Worm (Caenorhabditis elegans) whole organism, L4 larva: Measurements from ENCODE around the gene twk-13.
A peak's percentile ranks its signal among the peaks of the same experiment; 100 is the strongest.

Experiments used
- F44E2.7 ChIP-seq: fragments of 200-800 bp; sonication (Bioruptor generic); IDR thresholded peaks from 2 replicates; pipeline ENCODE4 v2.1.2; 2022; ENCODE audit warnings: missing genetic modification characterization, missing compliant biosample characterization
- Y48G9A.11 ChIP-seq: fragments of 200-800 bp; sonication (Bioruptor generic); IDR thresholded peaks from 2 replicates; pipeline ENCODE4 v1.3.6; 2022; ENCODE audit warnings: missing genetic modification reagents, missing genetic modification characterization, missing compliant biosample characterization
- Y5F2A.4 ChIP-seq: fragments of 200-800 bp; sonication (Bioruptor generic); optimal IDR thresholded peaks from 2 replicates; lab custom pipeline; 2018; ENCODE audit warnings: mild to moderate bottlenecking, missing genetic modification characterization, missing compliant biosample characterization
- ZK337.2 ChIP-seq: fragments of 200-800 bp; sonication (Bioruptor generic); IDR thresholded peaks from 2 replicates; pipeline ENCODE4 v1.3.6; 2022; ENCODE audit warnings: missing genetic modification reagents, missing genetic modification characterization, missing compliant biosample characterization
- ZK546.5 ChIP-seq, 2 experiments: sonication (generic microtip); optimal IDR thresholded peaks; 2 replicates each; lab custom pipeline; 2017; ENCODE audit warnings: missing biosample characterization in 2 of 2, missing genetic modification characterization in 2 of 2
- aly-2 ChIP-seq: sonication (generic microtip); optimal IDR thresholded peaks from 2 replicates; lab custom pipeline; 2018; ENCODE audit warnings: missing biosample characterization, missing genetic modification characterization
- ceh-82 ChIP-seq: sonication (generic microtip); optimal IDR thresholded peaks from 2 replicates; lab custom pipeline; 2017; ENCODE audit warnings: missing biosample characterization, missing genetic modification characterization
- ces-1 ChIP-seq: fragments of 150-350 bp; sonication (generic microtip); optimal IDR thresholded peaks from 4 replicates; lab custom pipeline; 2014; ENCODE audit warnings: missing biosample characterization, missing genetic modification reagents, missing genetic modification characterization
- cey-2 ChIP-seq: sonication (generic microtip); optimal IDR thresholded peaks from 3 replicates; lab custom pipeline; 2017; ENCODE audit warnings: missing genetic modification characterization, mild to moderate bottlenecking, missing compliant biosample characterization, antibody characterized with exemption, borderline replicate concordance; ENCODE audit not compliant: insufficient read depth
- daf-12 ChIP-seq: fragments of 150-350 bp; optimal IDR thresholded peaks from 2 replicates; lab custom pipeline; 2014; ENCODE audit warnings: missing biosample characterization, missing genetic modification reagents, missing genetic modification characterization
- daf-16 ChIP-seq, 3 experiments: sonication (generic microtip); optimal IDR thresholded peaks; 2 replicates each; lab custom pipeline; 2016 to 2017; ENCODE audit warnings: missing genetic modification characterization in 3 of 3, missing genetic modification reagents in 3 of 3, mild to moderate bottlenecking in 2 of 3, missing compliant biosample characterization in 2 of 3, missing biosample characterization in 1 of 3, moderate library complexity in 1 of 3
- duxl-1 ChIP-seq: sonication (generic microtip); optimal IDR thresholded peaks from 2 replicates; lab custom pipeline; 2016; ENCODE audit warnings: mild to moderate bottlenecking, missing genetic modification characterization, moderate library complexity, missing compliant biosample characterization; ENCODE audit not compliant: poor library complexity
- egl-43 ChIP-seq: fragments of 200-800 bp; sonication (Bioruptor generic); IDR thresholded peaks from 2 replicates; pipeline ENCODE4 v1.3.6; 2022; ENCODE audit warnings: missing genetic modification reagents, missing genetic modification characterization, missing compliant biosample characterization
- fkh-10 ChIP-seq: fragments of 150-350 bp; optimal IDR thresholded peaks from 2 replicates; lab custom pipeline; 2014; ENCODE audit warnings: missing biosample characterization, missing genetic modification reagents, missing genetic modification characterization
- fos-1 ChIP-seq: fragments of 150-350 bp; optimal IDR thresholded peaks from 2 replicates; lab custom pipeline; 2014; ENCODE audit warnings: missing biosample characterization, missing genetic modification characterization
- hlh-11 ChIP-seq: fragments of 200-800 bp; sonication (Bioruptor generic); optimal IDR thresholded peaks from 2 replicates; lab custom pipeline; 2018; ENCODE audit warnings: mild to moderate bottlenecking, missing genetic modification characterization, missing compliant biosample characterization
- hlh-30 ChIP-seq: sonication (generic microtip); optimal IDR thresholded peaks from 2 replicates; lab custom pipeline; 2017; ENCODE audit warnings: antibody characterized with exemption, mild to moderate bottlenecking, missing genetic modification characterization, missing compliant biosample characterization; ENCODE audit not compliant: insufficient read depth
- lim-7 ChIP-seq: fragments of 200-800 bp; sonication (Bioruptor generic); IDR thresholded peaks from 2 replicates; pipeline ENCODE4 v1.3.6; 2022; ENCODE audit warnings: missing genetic modification characterization, missing compliant biosample characterization
- lin-39 ChIP-seq: fragments of 150-350 bp; optimal IDR thresholded peaks from 2 replicates; lab custom pipeline; 2014; ENCODE audit warnings: missing biosample characterization, missing genetic modification reagents, missing genetic modification characterization
- lir-3 ChIP-seq: sonication (generic microtip); optimal IDR thresholded peaks from 2 replicates; lab custom pipeline; 2016; ENCODE audit warnings: mild to moderate bottlenecking, missing genetic modification characterization, missing compliant biosample characterization
- lsy-2 ChIP-seq, 2 experiments: fragments of 150-350 bp in 1 of 2; sonication (generic microtip) in 1 of 2; optimal IDR thresholded peaks; 2 replicates each; lab custom pipeline; 2014 to 2017; ENCODE audit warnings: missing biosample characterization in 2 of 2, missing genetic modification characterization in 2 of 2
- madf-5 ChIP-seq, 2 experiments: fragments of 200-800 bp; sonication (Bioruptor generic); IDR thresholded peaks; 2 replicates each; pipeline ENCODE4 v1.3.6; 2022; ENCODE audit warnings: missing compliant biosample characterization in 2 of 2, missing genetic modification characterization in 2 of 2
- mep-1 ChIP-seq: fragments of 150-350 bp; sonication (generic microtip); optimal IDR thresholded peaks from 3 replicates; lab custom pipeline; 2014; ENCODE audit warnings: missing biosample characterization, missing genetic modification characterization
- mxl-2 ChIP-seq: fragments of 200-800 bp; sonication (Bioruptor generic); conservative IDR thresholded peaks from 2 replicates; pipeline ENCODE4 v1.3.6; 2022; ENCODE audit warnings: missing genetic modification reagents, missing genetic modification characterization, missing compliant biosample characterization
- nhr-10 ChIP-seq: fragments of 150-350 bp; optimal IDR thresholded peaks from 2 replicates; lab custom pipeline; 2014; ENCODE audit warnings: missing biosample characterization, missing genetic modification characterization
- nhr-111 ChIP-seq: fragments of 200-800 bp; sonication (Bioruptor generic); optimal IDR thresholded peaks from 2 replicates; lab custom pipeline; 2018; ENCODE audit warnings: mild to moderate bottlenecking, missing genetic modification characterization, missing compliant biosample characterization
- nhr-6 ChIP-seq: fragments of 150-350 bp; optimal IDR thresholded peaks from 2 replicates; lab custom pipeline; 2014; ENCODE audit warnings: missing biosample characterization, missing genetic modification characterization
- pqm-1 ChIP-seq: sonication (generic microtip); optimal IDR thresholded peaks from 2 replicates; lab custom pipeline; 2017; ENCODE audit warnings: missing biosample characterization, missing genetic modification characterization
- sdz-12 ChIP-seq: fragments of 200-800 bp; sonication (Bioruptor generic); optimal IDR thresholded peaks from 2 replicates; lab custom pipeline; 2018; ENCODE audit warnings: mild to moderate bottlenecking, missing genetic modification characterization, missing compliant biosample characterization
- spr-3 ChIP-seq: fragments of 200-800 bp; sonication (Bioruptor generic); optimal IDR thresholded peaks from 2 replicates; lab custom pipeline; 2018; ENCODE audit warnings: mild to moderate bottlenecking, missing genetic modification characterization, missing compliant biosample characterization
- tra-1 ChIP-seq: fragments of 200-800 bp; sonication (Bioruptor generic); IDR thresholded peaks from 2 replicates; pipeline ENCODE4 v1.3.6; 2022; ENCODE audit warnings: missing genetic modification reagents, missing genetic modification characterization, missing compliant biosample characterization
- unc-62 ChIP-seq, 3 experiments: fragments of 150-350 bp in 1 of 3; sonication (generic microtip); optimal IDR thresholded peaks in 2 of 3; peaks in 1 of 3; 1 replicate in 1 of 3; 2 replicates in 2 of 3; lab custom pipeline; 2014 to 2017; ENCODE audit warnings: missing biosample characterization in 3 of 3, missing genetic modification characterization in 3 of 3, missing genetic modification reagents in 3 of 3, missing genotype in 1 of 3
- zfp-3 ChIP-seq: fragments of 200-800 bp; sonication (Bioruptor generic); conservative IDR thresholded peaks from 2 replicates; pipeline ENCODE4 v1.3.6; 2022; ENCODE audit warnings: missing genetic modification reagents, missing genetic modification characterization, missing compliant biosample characterization
- zip-11 ChIP-seq: fragments of 200-800 bp; sonication (Bioruptor generic); IDR thresholded peaks from 2 replicates; pipeline ENCODE4 v1.3.6; 2022; ENCODE audit warnings: missing genetic modification characterization, missing compliant biosample characterization
- zip-2 ChIP-seq: fragments of 150-350 bp; optimal IDR thresholded peaks from 2 replicates; lab custom pipeline; 2014; ENCODE audit warnings: missing biosample characterization, missing genetic modification characterization

Gene twk-13

DNA sequence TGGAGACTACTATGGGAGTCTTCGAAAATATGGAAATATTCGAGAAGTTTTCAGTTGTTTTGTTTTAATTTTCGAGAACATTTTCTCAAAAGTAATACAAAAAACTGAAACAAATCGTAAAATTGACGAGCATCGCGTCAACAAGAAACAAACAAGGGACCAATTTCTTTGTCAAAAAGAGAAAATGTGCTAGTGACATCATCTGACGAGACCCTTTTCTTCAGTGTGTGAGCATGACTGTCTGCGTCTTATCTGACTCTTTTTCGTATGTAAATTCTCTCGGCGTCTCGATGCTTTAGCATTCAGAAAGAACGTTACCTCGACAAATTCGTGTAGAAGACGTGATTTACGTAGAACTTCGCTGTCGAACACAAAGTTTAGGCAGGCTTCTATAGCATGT, 50.1 kb downstream of the twk-13 start:
- TF ChIP-seq fos-1 (tag; lab: Kevin White, UChicago) (no peak), mxl-2 (no peak), spr-3 (GFP tag; lab: Kevin White, UChicago) (no peak), zfp-3 (GFP tag; lab: Robert Waterston, UW) (no peak), ZK546.5 (tag; optimal IDR thresholded peaks at IDR 0.05; lab: Kevin White, UChicago) (no peak), ZK337.2 (no peak), egl-43 (GFP tag; lab: Robert Waterston, UW) (no peak), pqm-1 (tag; lab: Kevin White, UChicago) (no peak), Y5F2A.4 (GFP tag; lab: Kevin White, UChicago) (no peak), hlh-30 (tag; lab: Kevin White, UChicago) (peak; percentile 29), zip-2 (tag; lab: Kevin White, UChicago) (no peak), aly-2 (tag; lab: Kevin White, UChicago) (no peak), unc-62 (GFP tag; optimal IDR thresholded peaks at IDR 0.05 in 1 of 2; lab: Kevin White, UChicago) (peak in 1 of 2 experiments; percentile 77), unc-62 (tag; optimal IDR thresholded peaks at IDR 0.05; lab: Kevin White, UChicago) (no peak), madf-5 (GFP tag; IDR thresholded peaks at IDR 0.05; lab: Robert Waterston, UW) (no peak), ces-1 (no peak), daf-16 (GFP tag; optimal IDR thresholded peaks at IDR 0.05; lab: Kevin White, UChicago) (no peak), daf-16 (tag; optimal IDR thresholded peaks at IDR 0.05; lab: Kevin White, UChicago) (no peak), nhr-10 (tag; lab: Kevin White, UChicago) (no peak), nhr-111 (GFP tag; lab: Kevin White, UChicago) (no peak), ceh-82 (tag; lab: Kevin White, UChicago) (no peak), tra-1 (GFP tag; lab: Robert Waterston, UW) (no peak), mep-1 (tag; lab: Kevin White, UChicago) (peak; percentile 0), lsy-2 (tag; optimal IDR thresholded peaks at IDR 0.05; lab: Kevin White, UChicago) (peak in 1 of 2 experiments; percentile 24), daf-12 (tag; lab: Kevin White, UChicago) (no peak), fkh-10 (peak; percentile 12)

DNA sequence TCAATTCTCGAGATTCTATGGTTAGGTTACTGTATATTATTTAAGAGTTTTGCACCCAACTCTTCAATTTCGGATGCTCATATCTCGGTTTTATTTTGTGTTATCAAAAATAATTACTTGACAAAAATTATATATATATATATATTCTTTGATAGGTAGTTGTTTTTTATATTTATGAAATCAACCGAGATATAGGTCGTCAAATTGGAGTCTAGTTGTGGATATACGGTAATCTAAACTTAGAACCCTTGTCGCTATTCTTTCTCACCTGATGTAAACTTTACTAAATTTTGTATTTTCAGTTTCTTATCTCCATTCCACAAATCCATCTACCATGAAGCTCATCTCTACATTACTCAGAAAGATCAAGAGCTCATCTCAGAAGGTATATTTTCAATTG, 54.6 kb downstream of the twk-13 start, which contains the start of gene F55C5.10:
TSS of gene F55C5.10 (plus strand) at position 301 of the 400 bp plus-strand sequence.
- no peak for TF ChIP-seq hlh-11 (tag; lab: Kevin White, UChicago)
- peak in 1 of 2 experiments; percentile 27 for TF ChIP-seq unc-62 (GFP tag; optimal IDR thresholded peaks at IDR 0.05 in 1 of 2; lab: Kevin White, UChicago)
- no peak for TF ChIP-seq unc-62 (tag; optimal IDR thresholded peaks at IDR 0.05; lab: Kevin White, UChicago)
- TF ChIP-seq, all 104 proteins: peak for 1

DNA sequence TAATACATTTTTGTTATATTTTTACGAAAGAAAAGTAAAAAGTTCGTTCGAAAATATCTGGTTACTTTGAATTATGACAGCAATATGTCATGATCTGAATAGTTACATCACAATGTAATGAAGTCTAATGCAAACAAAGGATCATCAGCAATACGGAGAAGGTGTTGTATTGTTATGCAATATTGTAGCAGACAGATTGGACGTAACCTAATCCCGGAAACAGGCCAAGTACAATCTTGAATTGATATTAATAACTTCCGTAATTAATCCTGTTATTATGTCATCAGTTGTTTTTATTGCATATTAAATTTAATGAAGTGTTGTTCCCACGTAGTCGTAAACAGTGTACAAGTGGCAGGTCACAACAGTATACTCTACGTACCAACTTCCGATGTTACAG, 56.3 kb downstream of the twk-13 start:
- peak in 1 of 2 experiments; percentile 34 for TF ChIP-seq unc-62 (GFP tag; optimal IDR thresholded peaks at IDR 0.05 in 1 of 2; lab: Kevin White, UChicago)
- TF ChIP-seq unc-62 (tag; optimal IDR thresholded peaks at IDR 0.05; lab: Kevin White, UChicago), result no peak
- TF ChIP-seq duxl-1 (tag; lab: Kevin White, UChicago), result no peak

DNA sequence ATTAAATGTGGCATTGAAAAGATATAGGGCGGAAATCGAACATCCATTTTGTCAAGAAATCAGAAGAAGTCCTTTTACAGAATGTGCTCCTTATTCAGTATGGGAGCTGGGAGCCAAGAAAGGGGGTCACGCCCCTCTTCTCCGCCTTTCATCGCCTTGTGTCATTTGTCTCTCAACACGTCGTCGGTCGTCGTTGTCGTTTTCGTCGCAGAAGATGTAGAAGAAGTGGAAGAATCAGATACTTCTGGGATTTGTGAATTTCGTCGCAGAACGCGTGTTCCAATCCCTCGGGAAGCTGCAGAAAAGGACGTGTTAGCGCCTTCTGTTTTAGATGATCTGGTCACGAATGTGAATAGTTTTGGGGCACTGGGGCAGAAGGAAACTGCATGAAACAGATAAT, 60.8 kb downstream of the twk-13 start, which contains the start of gene bnc-1:
TSS of gene bnc-1 (minus strand) at position 101 of the 400 bp plus-strand sequence.
- peak; percentile 33; the same call in 1 of the 2 replicates for TF ChIP-seq F44E2.7 (GFP tag; lab: Robert Waterston, UW)
- TF ChIP-seq cey-2, result no peak

DNA sequence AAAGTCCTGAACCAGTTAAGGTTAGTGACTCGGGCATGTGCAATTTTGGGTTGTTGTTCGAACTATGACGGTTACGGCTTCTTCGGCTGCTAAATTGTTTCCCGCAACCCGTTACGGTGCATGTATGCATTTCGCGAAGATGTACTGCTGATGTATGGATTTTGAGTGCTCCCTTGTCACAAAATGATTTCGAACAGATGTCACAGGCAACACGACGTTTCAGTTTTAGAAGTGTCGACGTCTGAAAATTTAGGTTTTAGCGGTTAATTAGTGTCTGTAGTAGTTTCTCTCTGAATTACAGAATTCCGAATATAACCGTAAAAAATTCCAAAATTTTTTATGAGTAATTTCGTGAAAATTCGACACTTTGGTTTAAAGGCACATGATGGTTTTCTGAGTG, 62.1 kb downstream of the twk-13 start:
- TF ChIP-seq sdz-12 (no peak), nhr-6 (tag; lab: Kevin White, UChicago) (no peak), lim-7 (no peak), zip-11 (GFP tag; lab: Robert Waterston, UW) (no peak), F44E2.7 (GFP tag; lab: Robert Waterston, UW) (no peak), lin-39 (no peak), Y48G9A.11 (GFP tag; lab: Robert Waterston, UW) (no peak), lir-3 (tag; lab: Kevin White, UChicago) (no peak)
